Worm (Caenorhabditis elegans): ENCODE results near the gene C17H11.2.

DNA sequence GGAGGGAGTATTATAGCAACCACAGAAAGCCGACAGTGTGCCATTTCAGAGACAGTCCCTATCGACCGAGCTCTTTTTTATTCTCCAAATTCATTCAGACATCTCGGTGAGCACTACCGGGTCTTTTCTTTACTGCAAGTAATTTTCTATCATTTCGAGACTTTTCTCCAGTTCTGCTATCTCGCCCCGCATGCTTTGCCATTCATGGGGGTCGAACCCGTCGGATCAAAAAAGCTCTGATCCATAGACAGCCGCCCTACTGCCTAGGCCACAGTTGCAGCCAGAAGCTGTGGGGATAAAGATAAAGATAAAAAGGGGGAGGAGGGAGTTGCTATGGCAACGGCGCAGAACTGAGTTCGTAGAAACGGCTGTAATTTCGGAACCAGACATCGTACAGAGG, 18.3 kb upstream of the C17H11.2 start:
- TF ChIP-seq lin-11 (tag; optimal IDR thresholded peaks at IDR 0.05) = no peak
- no peak for TF ChIP-seq ceh-6 (GFP tag; optimal IDR thresholded peaks at IDR 0.05)
